Worm (Caenorhabditis elegans): ENCODE measurements around the gene ccf-1.

DNA sequence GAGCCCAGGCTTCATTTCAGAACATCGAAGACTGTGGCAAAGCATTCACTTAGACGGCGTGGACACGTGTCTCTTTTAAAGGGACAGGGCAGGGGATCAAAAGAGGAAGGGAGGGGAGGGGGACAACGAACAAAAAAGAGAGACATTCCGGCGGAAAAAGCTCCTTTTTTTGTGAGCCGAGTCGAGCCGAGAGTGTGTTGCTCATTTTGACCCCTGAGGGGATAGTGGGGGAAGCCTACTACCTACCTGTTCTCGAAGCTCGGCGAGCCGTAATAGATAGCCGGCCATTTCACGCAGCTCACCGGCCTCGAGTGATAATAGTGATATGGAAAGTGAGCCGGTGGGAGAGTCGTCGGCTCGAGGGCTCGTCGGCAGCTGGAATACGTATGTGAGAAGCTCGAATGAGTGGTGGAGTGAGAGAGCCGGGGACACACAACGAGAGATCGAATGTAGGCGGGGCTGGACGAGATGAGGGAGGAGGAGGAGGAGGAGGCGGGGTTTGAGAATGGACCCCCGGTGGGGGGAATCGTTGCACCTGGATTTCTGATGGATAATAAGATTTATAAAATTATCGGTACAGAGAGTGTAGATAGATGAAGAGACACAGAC lies 16.7 kb upstream of the ccf-1 start:
- TF ChIP-seq nhr-6 (tag; optimal IDR thresholded peaks at IDR 0.05): no peak
- TF ChIP-seq elt-1 (tag; optimal IDR thresholded peaks at IDR 0.05): no peak
- TF ChIP-seq fos-1 (tag; optimal IDR thresholded peaks at IDR 0.05): no peak
- no peak for TF ChIP-seq lin-39 (tag; optimal IDR thresholded peaks at IDR 0.05)
- no peak for TF ChIP-seq elt-3 (tag; optimal IDR thresholded peaks at IDR 0.05)
- no peak for TF ChIP-seq ztf-11 (tag; optimal IDR thresholded peaks at IDR 0.05)
